Fruit fly (Drosophila melanogaster) whole organism, pupa: ENCODE measurements around the gene Obp99c.
A peak's percentile ranks its signal among the peaks of the same experiment; 100 is the strongest.

Experiments
- CG10348 ChIP-seq: fragments of 200-800 bp; sonication (Bioruptor generic); IDR thresholded peaks from 2 replicates; pipeline ENCODE4 v1.3.6; 2022; ENCODE audit warnings: missing biosample characterization, missing genetic modification characterization
- CG12605 ChIP-seq: fragments of 200-800 bp; sonication (Bioruptor generic); IDR thresholded peaks from 2 replicates; pipeline ENCODE4 v1.3.6; 2022; ENCODE audit warnings: missing biosample characterization, missing genetic modification characterization
- CG13204 ChIP-seq: fragments of 200-800 bp; sonication (Bioruptor generic); optimal IDR thresholded peaks from 2 replicates; lab custom pipeline; 2018; ENCODE audit warnings: missing biosample characterization, mild to moderate bottlenecking, missing genetic modification characterization, moderate library complexity
- CG14655 ChIP-seq: fragments of 200-800 bp; sonication (Bioruptor generic); optimal IDR thresholded peaks from 3 replicates; lab custom pipeline; 2017; ENCODE audit warnings: mild to moderate bottlenecking, missing biosample characterization, missing genetic modification reagents, missing genetic modification characterization
- CG15710 ChIP-seq: fragments of 200-800 bp; sonication (Bioruptor generic); optimal IDR thresholded peaks from 2 replicates; lab custom pipeline; 2018; ENCODE audit warnings: missing biosample characterization, mild to moderate bottlenecking, missing genetic modification characterization, moderate library complexity
- CG17806 ChIP-seq: fragments of 200-800 bp; sonication (Bioruptor generic); optimal IDR thresholded peaks from 2 replicates; lab custom pipeline; 2018; ENCODE audit warnings: missing biosample characterization, mild to moderate bottlenecking, missing genetic modification characterization, moderate library complexity
- CG32121 ChIP-seq: fragments of 200-800 bp; sonication (Bioruptor generic); IDR thresholded peaks from 2 replicates; pipeline ENCODE4 v1.3.6; 2022; ENCODE audit warnings: missing biosample characterization, missing genetic modification characterization
- CG34367 ChIP-seq: fragments of 200-800 bp; sonication (Bioruptor generic); optimal IDR thresholded peaks from 2 replicates; lab custom pipeline; 2018; ENCODE audit warnings: missing biosample characterization, mild to moderate bottlenecking, missing genetic modification characterization
- CG4496 ChIP-seq: fragments of 200-800 bp; sonication (Bioruptor generic); IDR thresholded peaks from 3 replicates; pipeline ENCODE4 v1.3.6; 2022; ENCODE audit warnings: missing biosample characterization, missing genetic modification characterization
- CG8159 ChIP-seq: fragments of 200-800 bp; sonication (Bioruptor generic); optimal IDR thresholded peaks from 3 replicates; lab custom pipeline; 2018; ENCODE audit warnings: missing biosample characterization, mild to moderate bottlenecking, missing genetic modification characterization, moderate library complexity
- CG8301 ChIP-seq: fragments of 200-800 bp; sonication (Bioruptor generic); optimal IDR thresholded peaks from 2 replicates; lab custom pipeline; 2018; ENCODE audit warnings: missing biosample characterization, mild to moderate bottlenecking, missing genetic modification characterization
- CG9948 ChIP-seq: fragments of 200-800 bp; sonication (Bioruptor generic); optimal IDR thresholded peaks from 2 replicates; lab custom pipeline; 2018; ENCODE audit warnings: missing biosample characterization, mild to moderate bottlenecking, missing genetic modification characterization, moderate library complexity
- D1 ChIP-seq: fragments of 200-800 bp; sonication (Bioruptor generic); optimal IDR thresholded peaks from 2 replicates; lab custom pipeline; 2018; ENCODE audit warnings: missing biosample characterization, mild to moderate bottlenecking, missing genetic modification characterization, moderate library complexity
- EcR ChIP-seq: fragments of 200-800 bp; sonication (Bioruptor generic); optimal IDR thresholded peaks from 3 replicates; lab custom pipeline; 2019; ENCODE audit warnings: missing biosample characterization, missing genetic modification characterization, mild to moderate bottlenecking, moderate library complexity, missing genetic modification reagents
- Ets98B ChIP-seq: fragments of 200-800 bp; sonication (Bioruptor generic); IDR thresholded peaks from 2 replicates; pipeline ENCODE4 v1.3.6; 2022; ENCODE audit warnings: missing biosample characterization, missing genetic modification characterization
- Pif1A ChIP-seq: fragments of 200-800 bp; sonication (Bioruptor generic); optimal IDR thresholded peaks from 3 replicates; lab custom pipeline; 2016; ENCODE audit warnings: missing biosample characterization, missing genetic modification characterization
- Pif1B ChIP-seq: fragments of 200-800 bp; sonication (Bioruptor generic); optimal IDR thresholded peaks from 3 replicates; lab custom pipeline; 2016; ENCODE audit warnings: missing biosample characterization, missing genetic modification characterization
- Snoo ChIP-seq: fragments of 200-800 bp; sonication (Bioruptor generic); optimal IDR thresholded peaks from 3 replicates; lab custom pipeline; 2017; ENCODE audit warnings: missing biosample characterization, mild to moderate bottlenecking, missing genetic modification characterization, inconsistent platforms
- fd96Ca ChIP-seq: fragments of 200-800 bp; sonication (Bioruptor generic); IDR thresholded peaks from 3 replicates; pipeline ENCODE4 v1.3.6; 2022; ENCODE audit warnings: missing biosample characterization, missing genetic modification characterization
- gl ChIP-seq: fragments of 200-800 bp; sonication (Bioruptor generic); optimal IDR thresholded peaks from 2 replicates; lab custom pipeline; 2018; ENCODE audit warnings: missing biosample characterization, mild to moderate bottlenecking, missing genetic modification characterization
- rn ChIP-seq: fragments of 200-800 bp; sonication (Bioruptor generic); IDR thresholded peaks from 2 replicates; pipeline ENCODE4 v1.3.6; 2022; ENCODE audit warnings: missing biosample characterization, missing genetic modification characterization

Obp99c gene

DNA sequence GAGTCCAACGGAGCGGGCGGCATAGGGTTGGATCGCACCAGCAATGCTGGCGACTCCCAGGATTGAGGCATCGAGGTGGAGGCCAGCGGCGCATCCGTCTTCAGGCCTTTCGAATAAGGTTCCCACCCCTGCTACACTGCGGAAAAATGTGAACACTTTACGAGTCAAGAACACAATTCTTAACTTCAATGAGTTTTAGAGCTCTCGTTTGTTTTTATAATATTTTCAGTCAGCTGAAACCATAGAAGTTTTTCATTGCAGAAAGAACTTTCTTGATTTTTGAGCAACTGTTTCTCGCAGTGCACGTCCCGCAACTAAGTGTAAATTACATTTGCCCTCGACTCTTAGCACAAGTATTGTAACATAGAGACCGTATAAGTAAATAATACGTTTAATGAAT lies 7.2 kb upstream of the Obp99c start:
- TF ChIP-seq CG9948 (no peak), CG10348 (GFP tag; lab: Robert Waterston, UW) (no peak)
- TF ChIP-seq, all 21 proteins: peak for 0

DNA sequence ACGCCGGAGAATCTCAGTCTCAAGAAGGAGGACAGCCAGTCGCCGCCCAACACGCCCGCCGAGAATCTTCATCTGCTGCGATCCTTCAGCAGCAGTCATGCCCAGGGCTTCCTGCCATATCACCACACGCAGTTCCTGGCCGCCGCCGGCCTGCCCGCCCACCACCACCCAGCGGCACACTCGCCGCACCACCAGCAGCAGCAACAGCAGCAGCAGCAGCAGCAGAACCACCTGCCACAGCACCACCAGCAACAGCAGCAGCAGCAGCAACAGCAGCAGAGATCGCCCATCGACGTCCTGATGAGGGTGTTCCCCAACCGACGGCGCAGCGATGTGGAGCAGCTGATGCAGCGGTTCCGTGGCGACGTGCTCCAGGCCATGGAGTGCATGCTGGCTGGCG lies 6.6 kb upstream of the Obp99c start:
- no peak for TF ChIP-seq CG13204 (GFP tag; lab: Kevin White, UChicago)
- TF ChIP-seq CG10348 (GFP tag; lab: Robert Waterston, UW) = no peak
- TF ChIP-seq CG15710 (tag; lab: Kevin White, UChicago) = no peak
- TF ChIP-seq Pif1A (GFP tag; lab: Kevin White, UChicago) = no peak
- no peak for TF ChIP-seq CG14655 (GFP tag; lab: Kevin White, UChicago)
- no peak for TF ChIP-seq fd96Ca
- TF ChIP-seq Pif1B (GFP tag; lab: Kevin White, UChicago) = no peak
- TF ChIP-seq Snoo (tag; lab: Kevin White, UChicago) = no peak
- TF ChIP-seq CG8301 = no peak
- TF ChIP-seq gl (tag; lab: Kevin White, UChicago) = no peak
- no peak for TF ChIP-seq CG17806 (tag; lab: Kevin White, UChicago)
- no peak for TF ChIP-seq CG12605 (GFP tag; lab: Robert Waterston, UW)
- no peak for TF ChIP-seq CG8159 (tag; lab: Kevin White, UChicago)
- no peak for TF ChIP-seq D1 (tag; lab: Kevin White, UChicago)
- TF ChIP-seq CG9948 = no peak
- no peak for TF ChIP-seq EcR
- no peak for TF ChIP-seq CG34367
- no peak for TF ChIP-seq rn

- TF ChIP-seq CG32121 (GFP tag; lab: Robert Waterston, UW) (no peak), Snoo (tag; lab: Kevin White, UChicago) (no peak), fd96Ca (no peak), CG15710 (tag; lab: Kevin White, UChicago) (no peak), Ets98B (no peak), gl (tag; lab: Kevin White, UChicago) (no peak), CG14655 (GFP tag; lab: Kevin White, UChicago) (no peak), Pif1B (GFP tag; lab: Kevin White, UChicago) (no peak), D1 (tag; lab: Kevin White, UChicago) (no peak), CG13204 (GFP tag; lab: Kevin White, UChicago) (no peak), CG8159 (tag; lab: Kevin White, UChicago) (no peak), CG8301 (no peak), CG9948 (no peak), CG12605 (GFP tag; lab: Robert Waterston, UW) (no peak), EcR (no peak), rn (no peak), Pif1A (GFP tag; lab: Kevin White, UChicago) (no peak), CG10348 (GFP tag; lab: Robert Waterston, UW) (no peak)
- TF ChIP-seq, all 21 proteins: peak for 0
Observed at dm6 chr3R:29692009-29692641, 3.0 kb upstream of the Obp99c start, which contains the start of gene dmrt99B. dmrt99B (plus strand) TSS chr3R:29692591.

dm6 chr3R:29690960-29691527 lies 1.9 kb upstream of the Obp99c start:
- TF ChIP-seq CG32121 (GFP tag; lab: Robert Waterston, UW) (no peak), CG14655 (GFP tag; lab: Kevin White, UChicago) (no peak), CG9948 (no peak), CG12605 (GFP tag; lab: Robert Waterston, UW) (no peak), Ets98B (no peak), fd96Ca (peak; percentile 10; the same call in 1 of the 3 replicates), CG4496 (GFP tag; lab: Robert Waterston, UW) (peak; percentile 47; the same call in 1 of the 3 replicates)
- TF ChIP-seq, all 21 proteins: peak for 2

dm6 chr3R:29690539-29690852 lies 1.4 kb upstream of the Obp99c start:
- TF ChIP-seq Snoo (tag; lab: Kevin White, UChicago) (no peak), CG13204 (GFP tag; lab: Kevin White, UChicago) (no peak), CG10348 (GFP tag; lab: Robert Waterston, UW) (no peak), EcR (no peak), gl (tag; lab: Kevin White, UChicago) (no peak), CG17806 (tag; lab: Kevin White, UChicago) (peak; percentile 60), CG15710 (tag; lab: Kevin White, UChicago) (peak; percentile 62), Ets98B (peak; percentile 29), CG8159 (tag; lab: Kevin White, UChicago) (peak; percentile 77), CG9948 (peak; percentile 57), CG8301 (peak; percentile 40), D1 (tag; lab: Kevin White, UChicago) (no peak), rn (no peak), CG34367 (peak; percentile 57), CG12605 (GFP tag; lab: Robert Waterston, UW) (no peak), CG4496 (GFP tag; lab: Robert Waterston, UW) (no peak), CG32121 (GFP tag; lab: Robert Waterston, UW) (no peak), fd96Ca (no peak), CG14655 (GFP tag; lab: Kevin White, UChicago) (peak; percentile 49), Pif1B (GFP tag; lab: Kevin White, UChicago) (peak; percentile 1), Pif1A (GFP tag; lab: Kevin White, UChicago) (peak; percentile 54)
